Worm (Caenorhabditis elegans): ENCODE results near the gene wdr-5.3.

ce11 chrV:10712608-10712900 lies 24.4 kb upstream of the wdr-5.3 start:
- TF ChIP-seq snpc-4 (tag; optimal IDR thresholded peaks at IDR 0.05) (no peak), elt-2 (tag; optimal IDR thresholded peaks at IDR 0.05) (no peak), mep-1 (tag; optimal IDR thresholded peaks at IDR 0.05) (no peak), ztf-11 (tag; optimal IDR thresholded peaks at IDR 0.05) (no peak), mdl-1 (tag; optimal IDR thresholded peaks at IDR 0.05) (no peak), C16A3.4 (tag; optimal IDR thresholded peaks at IDR 0.05) (no peak), sptf-1 (tag; optimal IDR thresholded peaks at IDR 0.05) (no peak), mab-9 (GFP tag; IDR thresholded peaks at IDR 0.05) (no peak), ceh-82 (tag; optimal IDR thresholded peaks at IDR 0.05) (no peak), lin-13 (GFP tag; optimal IDR thresholded peaks at IDR 0.05) (no peak), pqm-1 (tag; optimal IDR thresholded peaks at IDR 0.05) (no peak), tbx-2 (tag; optimal IDR thresholded peaks at IDR 0.05) (no peak), ama-1 (optimal IDR thresholded peaks at IDR 0.05) (no peak), lin-15B (tag; optimal IDR thresholded peaks at IDR 0.05) (no peak)

Data from whole organism, L1 larva.